Worm (Caenorhabditis elegans): ENCODE results near the gene smoc-1.
A peak's percentile ranks its signal among the peaks of the same experiment; 100 is the strongest.

Gene smoc-1

DNA sequence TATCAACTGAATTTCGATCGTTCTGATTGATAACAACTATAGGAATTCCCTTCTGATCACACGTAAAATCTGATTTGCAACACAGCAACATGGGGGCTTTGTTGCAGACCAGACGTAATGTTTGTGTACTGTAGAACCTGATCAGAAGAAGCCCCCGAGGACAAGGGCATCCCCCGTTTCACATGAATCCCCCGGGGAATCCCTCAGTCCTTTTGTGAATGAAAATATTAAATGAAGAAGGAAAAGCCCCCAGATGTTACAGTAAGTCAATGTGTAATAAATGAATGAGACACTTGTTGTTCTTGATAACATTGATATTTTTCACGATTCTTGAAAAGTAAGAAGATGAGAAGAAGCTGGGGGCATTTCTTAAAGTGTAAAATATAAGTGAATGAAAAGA is 36.7 kb downstream of the smoc-1 start:
- no peak for TF ChIP-seq hmg-20 (GFP tag; IDR thresholded peaks at IDR 0.05)

DNA sequence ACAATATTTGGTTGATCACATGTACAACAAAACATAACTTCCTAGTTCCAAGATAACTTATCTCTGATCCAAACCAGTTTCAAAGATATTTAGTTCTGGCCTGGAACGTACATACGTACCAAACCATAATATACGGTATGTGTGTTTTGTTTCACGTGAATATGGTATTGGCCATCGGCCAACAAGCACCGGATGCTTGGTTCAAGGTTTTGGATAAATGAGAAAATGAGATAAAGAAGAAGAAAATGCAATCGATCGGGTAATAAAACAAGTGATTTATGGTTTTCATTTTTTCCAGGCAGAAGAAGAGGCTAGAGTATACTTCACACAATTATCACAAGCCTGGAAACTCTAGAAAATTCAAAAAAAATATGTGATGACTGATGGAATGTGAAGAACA is 37.9 kb downstream of the smoc-1 start:
- TF ChIP-seq rec-8 (tag; optimal IDR thresholded peaks at IDR 0.05) (no peak), zim-3 (tag; optimal IDR thresholded peaks at IDR 0.05) (no peak), hlh-12 (tag; optimal IDR thresholded peaks at IDR 0.05) (no peak)

DNA sequence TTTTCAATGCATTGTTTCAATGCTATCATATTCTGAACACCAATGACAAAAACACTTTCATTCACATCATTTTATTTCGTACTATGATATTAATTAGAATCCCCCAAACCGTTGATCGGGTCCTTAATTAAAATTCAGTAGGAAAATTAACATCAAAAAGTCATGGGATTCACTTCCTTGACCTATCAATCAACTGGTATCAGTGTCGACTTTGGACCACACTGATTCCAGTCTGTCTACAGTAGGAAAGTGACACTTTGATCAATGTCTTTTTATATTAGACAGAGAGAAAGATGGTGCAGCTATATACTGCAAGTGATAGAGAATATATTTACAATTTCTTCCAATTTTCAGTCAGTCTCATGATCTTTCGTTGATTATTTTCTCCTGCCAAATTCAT is 38.9 kb downstream of the smoc-1 start:
- TF ChIP-seq Y53G8AR.9 (GFP tag; conservative IDR thresholded peaks at IDR 0.05) (no peak), ceh-100 (GFP tag; IDR thresholded peaks at IDR 0.05) (no peak), mel-28 (tag; optimal IDR thresholded peaks at IDR 0.05; ENCODE audit: borderline replicate concordance) (no peak), B0035.1 (tag; optimal IDR thresholded peaks at IDR 0.05) (no peak), madf-8 (GFP tag; conservative IDR thresholded peaks at IDR 0.05) (no peak), sptf-2 (GFP tag; optimal IDR thresholded peaks at IDR 0.05) (no peak), pbrm-1 (GFP tag; IDR thresholded peaks at IDR 0.05) (no peak), lin-26 (GFP tag; IDR thresholded peaks at IDR 0.05) (no peak), unc-130 (GFP tag; optimal IDR thresholded peaks at IDR 0.05) (no peak), tbp1 (GFP tag; optimal IDR thresholded peaks at IDR 0.05) (no peak), madf-10 (tag; optimal IDR thresholded peaks at IDR 0.05) (no peak), atf-7 (tag; optimal IDR thresholded peaks at IDR 0.05) (no peak), Y53F4B.3 (GFP tag; IDR thresholded peaks at IDR 0.05) (no peak), hsf-1 (GFP tag; IDR thresholded peaks at IDR 0.05) (no peak), F22D6.2 (tag; optimal IDR thresholded peaks at IDR 0.05) (no peak)

DNA sequence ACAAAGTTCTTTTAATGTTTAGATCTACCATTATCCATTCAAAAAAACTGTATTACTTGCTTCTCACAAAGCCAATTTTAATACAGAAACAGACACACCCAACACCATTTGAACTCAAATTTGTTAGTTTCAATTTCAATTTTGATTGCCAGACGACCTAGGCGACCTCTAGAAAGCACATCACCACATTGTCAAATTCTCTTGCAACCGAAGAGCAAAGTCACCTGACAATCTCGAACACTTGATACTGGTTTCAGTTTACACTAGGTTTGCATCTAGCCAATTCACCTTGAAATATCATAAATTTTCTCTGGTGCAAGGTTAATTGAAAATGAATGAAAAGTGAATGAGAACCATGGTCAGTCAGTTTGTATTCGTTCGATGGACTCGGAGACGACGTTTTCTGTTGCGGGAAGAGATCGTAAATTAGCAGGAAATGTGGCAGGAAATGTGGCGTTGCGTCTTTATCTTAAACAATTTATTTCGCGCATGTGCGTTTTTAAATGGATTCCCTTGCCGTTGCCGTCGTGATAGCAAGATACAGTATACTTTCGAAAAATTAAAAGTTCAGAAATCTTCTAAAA is 39.9 kb downstream of the smoc-1 start:
- TF ChIP-seq lag-1 (GFP tag; IDR thresholded peaks at IDR 0.05) (no peak), sdz-38 (tag; optimal IDR thresholded peaks at IDR 0.05) (no peak), F22D6.2 (tag; optimal IDR thresholded peaks at IDR 0.05) (no peak), ZK185.1 (tag; optimal IDR thresholded peaks at IDR 0.05; ENCODE audit: poor library complexity, severe bottlenecking) (no peak), him-1 (tag; optimal IDR thresholded peaks at IDR 0.05) (no peak), F57A8.1 (GFP tag; optimal IDR thresholded peaks at IDR 0.05) (no peak), B0261.1 (tag; optimal IDR thresholded peaks at IDR 0.05) (no peak), T26A5.8 (tag; optimal IDR thresholded peaks at IDR 0.05) (no peak)

DNA sequence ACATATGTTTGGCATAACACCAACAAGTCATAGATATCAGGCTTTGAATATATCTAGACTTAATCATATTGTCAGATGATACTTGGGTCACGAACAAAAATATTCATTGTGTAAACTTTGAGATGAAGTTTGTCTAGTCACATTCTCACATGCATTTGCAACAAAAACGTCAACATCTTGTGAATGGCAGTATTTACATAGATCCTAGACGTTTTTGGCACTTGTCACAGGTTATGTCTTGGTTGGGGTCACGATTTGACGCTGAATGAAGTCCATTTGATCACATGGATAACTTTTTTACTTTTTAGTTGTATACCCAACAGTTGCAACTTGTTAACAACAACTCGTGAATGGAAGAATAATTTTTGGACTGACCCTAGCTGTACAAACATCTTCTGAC is 40.9 kb downstream of the smoc-1 start:
- 0 out of 2 replicates have a peak, but pooled peaks have one; percentile 12 for TF ChIP-seq K11D2.4 (GFP tag; IDR thresholded peaks at IDR 0.05)
- TF ChIP-seq rcor-1 (GFP tag; IDR thresholded peaks at IDR 0.05), result no peak
- TF ChIP-seq efl-1 (GFP tag; optimal IDR thresholded peaks at IDR 0.05), result no peak

DNA sequence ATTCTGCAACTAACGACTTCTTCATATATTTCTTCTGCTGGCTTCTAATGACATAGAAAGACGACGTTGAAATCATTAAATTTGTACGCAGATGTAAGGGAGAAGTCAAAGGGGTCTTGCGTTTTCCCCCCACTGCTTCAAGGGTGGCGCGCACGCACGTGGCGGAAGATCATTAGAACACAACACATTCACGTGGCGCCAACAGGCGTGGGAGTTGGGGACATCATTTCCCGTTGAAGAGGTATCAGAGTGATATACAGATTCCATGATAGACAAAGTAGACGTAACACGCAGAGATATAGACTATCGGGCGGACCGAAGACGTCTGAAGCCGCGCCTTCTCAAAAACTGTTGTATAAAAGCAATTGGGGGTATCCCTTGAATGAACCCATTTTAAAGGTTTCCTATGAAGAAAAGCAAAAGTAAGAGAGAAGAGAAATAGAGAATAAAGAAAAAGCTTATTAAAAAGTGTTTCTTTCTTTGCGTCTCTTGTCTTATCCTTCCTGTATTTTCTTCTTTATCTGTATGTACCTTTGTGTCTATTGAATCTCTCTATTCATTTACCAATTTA is 41.9 kb downstream of the smoc-1 start:
- no peak for TF ChIP-seq attf-5 (GFP tag; optimal IDR thresholded peaks at IDR 0.05)
- TF ChIP-seq lsl-1 (GFP tag; optimal IDR thresholded peaks at IDR 0.05), result no peak
- no peak for TF ChIP-seq Y53G8AR.9 (GFP tag; conservative IDR thresholded peaks at IDR 0.05)
- TF ChIP-seq egrh-3 (GFP tag; IDR thresholded peaks at IDR 0.05), result no peak
- no peak for TF ChIP-seq ztf-3 (GFP tag; optimal IDR thresholded peaks at IDR 0.05)
- no peak for TF ChIP-seq Y53F4B.3 (GFP tag; IDR thresholded peaks at IDR 0.05)
- TF ChIP-seq snpc-3.4 (tag; optimal IDR thresholded peaks at IDR 0.05), result no peak
- no peak for TF ChIP-seq B0019.2 (GFP tag; conservative IDR thresholded peaks at IDR 0.05)
- TF ChIP-seq madf-3 (GFP tag; IDR thresholded peaks at IDR 0.05), result 0 out of 2 replicates have a peak, but pooled peaks have one; percentile 19
- TF ChIP-seq rcor-1 (GFP tag; IDR thresholded peaks at IDR 0.05), result no peak
- no peak for TF ChIP-seq F37B4.10 (GFP tag; IDR thresholded peaks at IDR 0.05)
- no peak for TF ChIP-seq unc-130 (GFP tag; optimal IDR thresholded peaks at IDR 0.05)
- TF ChIP-seq lin-40 (tag; optimal IDR thresholded peaks at IDR 0.05), result peak; percentile 80
- TF ChIP-seq cebp-1 (GFP tag; IDR thresholded peaks at IDR 0.05), result no peak
- peak; percentile 3 for TF ChIP-seq cebp-1 (tag; optimal IDR thresholded peaks at IDR 0.05)
- no peak for TF ChIP-seq ztf-6 (GFP tag; IDR thresholded peaks at IDR 0.05)
